Worm (Caenorhabditis elegans) whole organism, young adult: ENCODE measurements around the gene F17E9.2.

Experiments used
- D2030.7 ChIP-seq: fragments of 200-800 bp; sonication (Bioruptor generic); IDR thresholded peaks from 2 replicates; pipeline ENCODE4 v1.3.6; 2022; ENCODE audit warnings: missing genetic modification reagents, missing genetic modification characterization, missing compliant biosample characterization
- F10E7.11 ChIP-seq: sonication (generic microtip); optimal IDR thresholded peaks from 2 replicates; lab custom pipeline; 2017; ENCODE audit warnings: mild to moderate bottlenecking, missing genetic modification characterization, moderate library complexity, missing compliant biosample characterization
- F22D6.2 ChIP-seq: sonication (generic microtip); optimal IDR thresholded peaks from 2 replicates; lab custom pipeline; 2016; ENCODE audit warnings: mild to moderate bottlenecking, missing genetic modification characterization, missing compliant biosample characterization
- F23B12.7 ChIP-seq: sonication (generic microtip); optimal IDR thresholded peaks from 2 replicates; lab custom pipeline; 2017; ENCODE audit warnings: missing genetic modification characterization, mild to moderate bottlenecking, missing compliant biosample characterization, antibody characterized with exemption, moderate library complexity; ENCODE audit not compliant: insufficient read depth
- F33H1.4 ChIP-seq: fragments of 200-800 bp; sonication (Bioruptor generic); IDR thresholded peaks from 2 replicates; pipeline ENCODE4 v1.3.6; 2022; ENCODE audit warnings: missing genetic modification reagents, missing genetic modification characterization, missing compliant biosample characterization
- F52B5.7 ChIP-seq: sonication (generic microtip); optimal IDR thresholded peaks from 2 replicates; lab custom pipeline; 2016; ENCODE audit warnings: mild to moderate bottlenecking, missing genetic modification characterization, missing compliant biosample characterization
- T26A5.8 ChIP-seq: sonication (generic microtip); optimal IDR thresholded peaks from 2 replicates; lab custom pipeline; 2016; ENCODE audit warnings: missing genetic modification characterization, missing compliant biosample characterization
- Y53G8AR.9 ChIP-seq: fragments of 200-800 bp; sonication (Bioruptor generic); conservative IDR thresholded peaks from 2 replicates; pipeline ENCODE4 v1.3.6; 2022; ENCODE audit warnings: missing genetic modification reagents, missing genetic modification characterization, missing compliant biosample characterization
- ama-1 ChIP-seq, 3 experiments: fragments of 150-350 bp in 1 of 3; sonication (generic microtip) in 2 of 3; optimal IDR thresholded peaks; 2 replicates each; lab custom pipeline; 2014 to 2018; ENCODE audit warnings: missing biosample characterization in 2 of 3, missing genetic modification characterization in 2 of 3, missing genetic modification reagents in 2 of 3
- athp-1 ChIP-seq: sonication (generic microtip); optimal IDR thresholded peaks from 2 replicates; lab custom pipeline; 2017; ENCODE audit warnings: mild to moderate bottlenecking, missing genetic modification characterization, missing compliant biosample characterization
- attf-5 ChIP-seq: fragments of 200-800 bp; sonication (Bioruptor generic); optimal IDR thresholded peaks from 2 replicates; lab custom pipeline; 2018; ENCODE audit warnings: mild to moderate bottlenecking, missing genetic modification characterization, missing compliant biosample characterization
- attf-6 ChIP-seq: fragments of 200-800 bp; sonication (Bioruptor generic); IDR thresholded peaks from 2 replicates; pipeline ENCODE4 v1.3.6; 2022; ENCODE audit warnings: missing genetic modification reagents, missing genetic modification characterization, missing compliant biosample characterization
- bed-2 ChIP-seq: fragments of 200-800 bp; sonication (Bioruptor generic); IDR thresholded peaks from 2 replicates; pipeline ENCODE4 v1.3.6; 2022; ENCODE audit warnings: missing genetic modification reagents, missing genetic modification characterization, missing compliant biosample characterization
- cebp-1 ChIP-seq, 2 experiments: fragments of 200-800 bp in 1 of 2; sonication (Bioruptor generic) in 1 of 2; sonication (generic microtip) in 1 of 2; IDR thresholded peaks in 1 of 2; optimal IDR thresholded peaks in 1 of 2; 2 replicates each; pipeline versions ENCODE4 v1.3.6 to Lab custom; 2017 to 2022; ENCODE audit warnings: missing compliant biosample characterization in 2 of 2, missing genetic modification characterization in 2 of 2, mild to moderate bottlenecking in 1 of 2, missing genetic modification reagents in 1 of 2, moderate library complexity in 1 of 2
- ceh-40 ChIP-seq: fragments of 200-800 bp; sonication (Bioruptor generic); IDR thresholded peaks from 2 replicates; pipeline ENCODE4 v1.3.6; 2022; ENCODE audit warnings: missing genetic modification characterization, missing compliant biosample characterization
- ceh-58 ChIP-seq: fragments of 200-800 bp; sonication (Bioruptor generic); IDR thresholded peaks from 2 replicates; pipeline ENCODE4 v1.3.6; 2022; ENCODE audit warnings: missing genetic modification characterization, missing compliant biosample characterization
- chd-7 ChIP-seq: sonication (generic microtip); optimal IDR thresholded peaks from 2 replicates; lab custom pipeline; 2016; ENCODE audit warnings: mild to moderate bottlenecking, missing genetic modification characterization, moderate library complexity, missing compliant biosample characterization
- die-1 ChIP-seq: sonication (generic microtip); optimal IDR thresholded peaks from 2 replicates; lab custom pipeline; 2016; ENCODE audit warnings: missing genotype, mild to moderate bottlenecking, missing genetic modification characterization, missing compliant biosample characterization
- egl-18 ChIP-seq: fragments of 200-800 bp; sonication (Bioruptor generic); IDR thresholded peaks from 2 replicates; pipeline ENCODE4 v1.3.6; 2022; ENCODE audit warnings: missing genetic modification reagents, missing genetic modification characterization, missing compliant biosample characterization
- egl-44 ChIP-seq: fragments of 200-800 bp; sonication (Bioruptor generic); IDR thresholded peaks from 2 replicates; pipeline ENCODE4 v1.3.6; 2022; ENCODE audit warnings: missing genetic modification reagents, missing genetic modification characterization, missing compliant biosample characterization
- ets-4 ChIP-seq: fragments of 200-800 bp; sonication (Bioruptor generic); optimal IDR thresholded peaks from 2 replicates; lab custom pipeline; 2018; ENCODE audit warnings: mild to moderate bottlenecking, missing genetic modification characterization, missing compliant biosample characterization
- let-607 ChIP-seq, 2 experiments: fragments of 200-800 bp in 1 of 2; sonication (Bioruptor generic) in 1 of 2; sonication (generic microtip) in 1 of 2; optimal IDR thresholded peaks; 2 replicates each; lab custom pipeline; 2016 to 2018; ENCODE audit warnings: mild to moderate bottlenecking in 2 of 2, missing compliant biosample characterization in 2 of 2, missing genetic modification characterization in 2 of 2, moderate library complexity in 2 of 2, missing genotype in 1 of 2
- lin-26 ChIP-seq: fragments of 200-800 bp; sonication (Bioruptor generic); IDR thresholded peaks from 2 replicates; pipeline ENCODE4 v1.3.6; 2022; ENCODE audit warnings: missing genetic modification reagents, missing genetic modification characterization, missing compliant biosample characterization
- lir-1 ChIP-seq: fragments of 200-800 bp; sonication (Bioruptor generic); conservative IDR thresholded peaks from 2 replicates; pipeline ENCODE4 v1.3.6; 2022; ENCODE audit warnings: missing genetic modification reagents, missing genetic modification characterization, missing compliant biosample characterization
- madf-10 ChIP-seq: sonication (generic microtip); optimal IDR thresholded peaks from 2 replicates; lab custom pipeline; 2016; ENCODE audit warnings: mild to moderate bottlenecking, missing genetic modification characterization, missing compliant biosample characterization
- nhr-179 ChIP-seq: sonication (generic microtip); optimal IDR thresholded peaks from 2 replicates; lab custom pipeline; 2016; ENCODE audit warnings: mild to moderate bottlenecking, missing genetic modification characterization, missing compliant biosample characterization
- nhr-80 ChIP-seq: sonication (generic microtip); optimal IDR thresholded peaks from 2 replicates; lab custom pipeline; 2016; ENCODE audit warnings: missing genetic modification characterization, missing compliant biosample characterization
- pha-4 ChIP-seq: fragments of 150-350 bp; sonication (generic microtip); optimal IDR thresholded peaks from 2 replicates; lab custom pipeline; 2014; ENCODE audit warnings: missing biosample characterization, missing genetic modification reagents, missing genetic modification characterization
- rcor-1 ChIP-seq: fragments of 200-800 bp; sonication (Bioruptor generic); IDR thresholded peaks from 2 replicates; pipeline ENCODE4 v1.3.6; 2022; ENCODE audit warnings: missing genetic modification reagents, missing genetic modification characterization, missing compliant biosample characterization
- rec-8 ChIP-seq, 2 experiments: sonication (generic microtip); optimal IDR thresholded peaks; 2 replicates each; lab custom pipeline; 2016; ENCODE audit warnings: mild to moderate bottlenecking in 2 of 2, missing genetic modification characterization in 2 of 2, missing genetic modification reagents in 2 of 2, missing genotype in 2 of 2, missing biosample characterization in 1 of 2, missing compliant biosample characterization in 1 of 2, moderate library complexity in 1 of 2
- rpc-1 ChIP-seq, 2 experiments: fragments of 150-350 bp in 1 of 2; sonication (generic microtip) in 1 of 2; optimal IDR thresholded peaks; 2 replicates each; lab custom pipeline; 2014 to 2018; ENCODE audit warnings: missing biosample characterization in 1 of 2, missing genetic modification characterization in 1 of 2, missing genetic modification reagents in 1 of 2, missing genotype in 1 of 2
- sea-2 ChIP-seq: fragments of 200-800 bp; sonication (Bioruptor generic); IDR thresholded peaks from 2 replicates; pipeline ENCODE4 v1.3.6; 2022; ENCODE audit warnings: missing genetic modification characterization, missing compliant biosample characterization
- snpc-1.1 ChIP-seq: sonication (generic microtip); optimal IDR thresholded peaks from 2 replicates; lab custom pipeline; 2017; ENCODE audit warnings: missing genetic modification characterization, mild to moderate bottlenecking, missing compliant biosample characterization, antibody characterized with exemption, moderate library complexity, missing genotype, missing genetic modification reagents; ENCODE audit not compliant: insufficient read depth
- snpc-1.3 ChIP-seq: sonication (generic microtip); optimal IDR thresholded peaks from 2 replicates; lab custom pipeline; 2017; ENCODE audit warnings: missing genetic modification characterization, mild to moderate bottlenecking, missing compliant biosample characterization, antibody characterized with exemption, moderate library complexity, missing genotype, missing genetic modification reagents; ENCODE audit not compliant: insufficient read depth
- snpc-3.4 ChIP-seq: sonication (generic microtip); optimal IDR thresholded peaks from 2 replicates; lab custom pipeline; 2017; ENCODE audit warnings: missing genetic modification characterization, mild to moderate bottlenecking, missing compliant biosample characterization, antibody characterized with exemption, moderate library complexity, missing genotype, missing genetic modification reagents
- snpc-4 ChIP-seq, 5 experiments: fragments of 150-350 bp in 1 of 5; sonication (generic microtip) in 4 of 5; optimal IDR thresholded peaks; 2 replicates each; lab custom pipeline; 2014 to 2018; ENCODE audit warnings: missing genetic modification characterization in 5 of 5, missing biosample characterization in 3 of 5, antibody characterized with exemption in 2 of 5, mild to moderate bottlenecking in 2 of 5, missing compliant biosample characterization in 2 of 5, missing genotype in 2 of 5, moderate library complexity in 2 of 5, missing genetic modification reagents in 1 of 5
- tbp1 ChIP-seq: fragments of 200-800 bp; sonication (Bioruptor generic); optimal IDR thresholded peaks from 2 replicates; lab custom pipeline; 2018; ENCODE audit warnings: mild to moderate bottlenecking, missing genetic modification characterization, missing compliant biosample characterization
- tlf-1 ChIP-seq: fragments of 200-800 bp; sonication (Bioruptor generic); optimal IDR thresholded peaks from 2 replicates; lab custom pipeline; 2018; ENCODE audit warnings: mild to moderate bottlenecking, missing genetic modification characterization, missing compliant biosample characterization
- ztf-22 ChIP-seq: fragments of 200-800 bp; sonication (Bioruptor generic); optimal IDR thresholded peaks from 2 replicates; lab custom pipeline; 2018; ENCODE audit warnings: mild to moderate bottlenecking, missing genetic modification characterization, moderate library complexity, missing compliant biosample characterization
- ztf-26 ChIP-seq: sonication (generic microtip); optimal IDR thresholded peaks from 2 replicates; lab custom pipeline; 2017; ENCODE audit warnings: missing genetic modification characterization, missing compliant biosample characterization
- ztf-3 ChIP-seq: fragments of 200-800 bp; sonication (Bioruptor generic); optimal IDR thresholded peaks from 2 replicates; lab custom pipeline; 2018; ENCODE audit warnings: mild to moderate bottlenecking, missing genetic modification characterization, missing compliant biosample characterization
- ztf-6 ChIP-seq: fragments of 200-800 bp; sonication (Bioruptor generic); IDR thresholded peaks from 2 replicates; pipeline ENCODE4 v1.3.6; 2022; ENCODE audit warnings: missing genetic modification reagents, missing genetic modification characterization, missing compliant biosample characterization

F17E9.2 gene

ce11 chrIV:8375381-8375780 lies 19.7 kb downstream of the F17E9.2 start (continued):
- peak; percentile 56 for TF ChIP-seq madf-10
- peak; percentile 31 for TF ChIP-seq F23B12.7 (tag; lab: Kevin White, UChicago)
- 0 out of 2 replicates have a peak, but pooled peaks have one; percentile 48 for TF ChIP-seq ztf-6 (GFP tag; lab: Robert Waterston, UW)
- TF ChIP-seq let-607 (tag; optimal IDR thresholded peaks at IDR 0.05; lab: Kevin White, UChicago): peak in 1 of 2 experiments; percentile 50
- TF ChIP-seq lin-26 (GFP tag; lab: Robert Waterston, UW): peak; percentile 84
- TF ChIP-seq snpc-1.3: peak; percentile 84
- peak; percentile 59 for TF ChIP-seq F33H1.4 (GFP tag; lab: Robert Waterston, UW)
- no peak for TF ChIP-seq bed-2
- TF ChIP-seq snpc-1.1: peak; percentile 46

- TF ChIP-seq egl-18 (GFP tag; lab: Robert Waterston, UW) (no peak), sea-2 (GFP tag; lab: Robert Waterston, UW) (no peak), rcor-1 (no peak), athp-1 (tag; lab: Kevin White, UChicago) (no peak), T26A5.8 (tag; lab: Kevin White, UChicago) (no peak), tbp1 (GFP tag; lab: Kevin White, UChicago) (no peak), F22D6.2 (no peak), ztf-3 (GFP tag; lab: Kevin White, UChicago) (no peak), madf-10 (no peak), lir-1 (GFP tag; lab: Robert Waterston, UW) (no peak), attf-5 (GFP tag; lab: Kevin White, UChicago) (no peak), nhr-179 (tag; lab: Kevin White, UChicago) (no peak), nhr-80 (peak; percentile 26), cebp-1 (GFP tag; IDR thresholded peaks at IDR 0.05; lab: Robert Waterston, UW) (no peak; the same call in 1 of the 2 replicates), cebp-1 (tag; optimal IDR thresholded peaks at IDR 0.05; lab: Kevin White, UChicago) (peak; percentile 68), rec-8 (tag; optimal IDR thresholded peaks at IDR 0.05; lab: Kevin White, UChicago) (no peak)
- TF ChIP-seq, all 124 proteins: peak for 2
Measured at ce11 chrIV:8376923-8377322, 21.2 kb downstream of the F17E9.2 start.

- TF ChIP-seq snpc-4 (GFP tag; optimal IDR thresholded peaks at IDR 0.05; lab: Kevin White, UChicago): no peak
- TF ChIP-seq snpc-4 (tag; optimal IDR thresholded peaks at IDR 0.05; lab: Kevin White, UChicago): peak in 2 of 4 experiments; percentile 67 to 72
- TF ChIP-seq egl-44: no peak; the same call in none of the 2 replicates
- peak; percentile 85 for TF ChIP-seq F10E7.11
- TF ChIP-seq D2030.7: peak; percentile 15; the same call in 1 of the 2 replicates
- TF ChIP-seq rec-8 (tag; optimal IDR thresholded peaks at IDR 0.05; lab: Kevin White, UChicago): no peak
- peak; percentile 2 for TF ChIP-seq snpc-3.4 (tag; lab: Kevin White, UChicago)
- no peak for TF ChIP-seq lir-1 (GFP tag; lab: Robert Waterston, UW)
- TF ChIP-seq Y53G8AR.9 (GFP tag; lab: Robert Waterston, UW): peak; percentile 89
- TF ChIP-seq die-1 (tag; lab: Kevin White, UChicago): peak; percentile 78
- TF ChIP-seq ets-4 (GFP tag; lab: Kevin White, UChicago): peak; percentile 69
- TF ChIP-seq F52B5.7 (tag; lab: Kevin White, UChicago): peak; percentile 93
- TF ChIP-seq attf-6: peak; percentile 89
- peak; percentile 96; the same call in 1 of the 2 replicates for TF ChIP-seq ceh-58
- TF ChIP-seq pha-4 (tag; lab: Kevin White, UChicago): no peak
- TF ChIP-seq ceh-40: no peak
- peak; percentile 10 for TF ChIP-seq ztf-22 (GFP tag; lab: Kevin White, UChicago)
- no peak for TF ChIP-seq madf-10
- TF ChIP-seq ztf-26: no peak
- TF ChIP-seq rcor-1: peak; percentile 60
- peak; percentile 74 for TF ChIP-seq ama-1 (optimal IDR thresholded peaks at IDR 0.05; lab: Kevin White, UChicago)
- peak; percentile 76 to 95 for TF ChIP-seq ama-1 (GFP tag; optimal IDR thresholded peaks at IDR 0.05; lab: Kevin White, UChicago)
- TF ChIP-seq ztf-6 (GFP tag; lab: Robert Waterston, UW): no peak
- no peak for TF ChIP-seq rpc-1 (optimal IDR thresholded peaks at IDR 0.05; lab: Kevin White, UChicago)
- TF ChIP-seq rpc-1 (tag; optimal IDR thresholded peaks at IDR 0.05; lab: Kevin White, UChicago): peak; percentile 11
- peak; percentile 83 for TF ChIP-seq chd-7 (tag; lab: Kevin White, UChicago)
- TF ChIP-seq tlf-1 (GFP tag; lab: Kevin White, UChicago): peak; percentile 62
Measured at ce11 chrIV:8377501-8377900, 21.8 kb downstream of the F17E9.2 start, which contains the start of gene D2096.7. Gene D2096.7 (minus strand): TSS chrIV:8377630.
